Worm (Caenorhabditis elegans): Measurements from ENCODE around the gene F46B6.12.
A peak's percentile ranks its signal among the peaks of the same experiment; 100 is the strongest.

The F46B6.12 gene

DNA sequence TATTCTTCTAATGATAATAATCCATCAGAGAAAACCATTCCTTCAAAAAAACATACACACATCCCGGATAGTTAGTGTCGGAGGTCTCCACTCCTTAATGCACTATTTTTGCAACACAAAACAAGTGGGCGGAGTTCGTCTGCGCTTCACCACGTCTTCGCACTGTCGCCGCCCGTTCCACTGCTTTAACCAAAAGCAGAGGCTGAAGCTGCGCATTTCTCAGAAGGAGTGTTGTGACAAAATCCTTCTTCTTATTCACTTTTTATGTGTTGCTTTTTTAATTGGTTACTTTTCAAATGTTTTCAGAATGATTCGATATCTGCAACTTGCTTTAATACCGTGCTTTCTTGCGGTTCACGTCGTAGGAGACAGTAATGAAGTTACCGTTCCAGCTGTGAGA is 30.7 kb downstream of the F46B6.12 start, which contains the start of gene F58E6.13:
Gene F58E6.13 (plus strand): TSS at position 301 of the 400 bp plus-strand sequence.
- TF ChIP-seq elt-1 (tag; optimal IDR thresholded peaks at IDR 0.05) (no peak), hmg-11 (tag; optimal IDR thresholded peaks at IDR 0.05) (no peak), mml-1 (tag; optimal IDR thresholded peaks at IDR 0.05) (no peak), eor-1 (tag; optimal IDR thresholded peaks at IDR 0.05) (no peak), elt-2 (tag; optimal IDR thresholded peaks at IDR 0.05) (no peak), skn-1 (tag; optimal IDR thresholded peaks at IDR 0.05) (no peak), ztf-4 (tag; optimal IDR thresholded peaks at IDR 0.05) (no peak), jun-1 (tag; optimal IDR thresholded peaks at IDR 0.05) (no peak), ama-1 (optimal IDR thresholded peaks at IDR 0.05) (no peak), lin-39 (tag; optimal IDR thresholded peaks at IDR 0.05) (no peak), R02D3.7 (tag; optimal IDR thresholded peaks at IDR 0.05) (no peak)

- TF ChIP-seq ceh-28 (tag; optimal IDR thresholded peaks at IDR 0.05) (peak; percentile 57), ceh-16 (tag; optimal IDR thresholded peaks at IDR 0.05) (no peak), nhr-23 (tag; optimal IDR thresholded peaks at IDR 0.05) (peak; percentile 65), egl-27 (tag; optimal IDR thresholded peaks at IDR 0.05) (peak; percentile 8), nhr-25 (tag; optimal IDR thresholded peaks at IDR 0.05) (peak; percentile 85), pha-4 (tag; optimal IDR thresholded peaks at IDR 0.05) (no peak)
Observed at ce11 chrV:9740858-9741257, 34.8 kb downstream of the F46B6.12 start, which contains the start of gene sta-2. Gene sta-2 (plus strand): TSS chrV:9741206.

DNA sequence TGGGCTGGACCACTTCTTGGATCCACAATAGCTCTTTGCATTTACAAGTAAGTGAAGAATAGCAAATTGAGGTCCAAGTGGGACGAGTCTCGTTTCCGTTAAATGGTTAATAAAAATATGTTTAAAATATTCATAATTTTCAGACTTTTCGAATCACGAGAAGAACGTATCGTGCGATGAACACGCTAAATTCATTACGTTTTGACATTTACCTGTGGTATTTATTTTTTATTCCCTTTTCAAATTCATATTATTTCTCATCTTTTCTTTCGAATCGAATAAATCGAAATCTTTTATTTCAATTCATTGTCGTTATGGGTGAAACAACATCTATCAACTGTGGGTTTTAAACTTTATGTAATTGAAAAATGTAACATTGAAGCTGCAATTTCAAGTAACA is 36.2 kb downstream of the F46B6.12 start, which contains the start of gene marc-1:
Gene marc-1 (plus strand): TSS at position 301 of the 400 bp plus-strand sequence.
- TF ChIP-seq mdl-1 (tag; optimal IDR thresholded peaks at IDR 0.05) (no peak), nhr-12 (tag; optimal IDR thresholded peaks at IDR 0.05) (no peak), elt-3 (tag; optimal IDR thresholded peaks at IDR 0.05) (no peak), nhr-77 (tag; optimal IDR thresholded peaks at IDR 0.05) (no peak), unc-62 (GFP tag; optimal IDR thresholded peaks at IDR 0.05) (no peak)

ce11 chrV:9738077-9738705 is 37.4 kb downstream of the F46B6.12 start:
- TF ChIP-seq snpc-4 (tag; optimal IDR thresholded peaks at IDR 0.05) (no peak), fkh-10 (GFP tag; optimal IDR thresholded peaks at IDR 0.05) (no peak), aly-2 (tag; optimal IDR thresholded peaks at IDR 0.05) (no peak), unc-39 (tag; optimal IDR thresholded peaks at IDR 0.05) (no peak), ztf-4 (tag; optimal IDR thresholded peaks at IDR 0.05) (no peak), pqm-1 (tag; optimal IDR thresholded peaks at IDR 0.05) (peak; percentile 47), elt-2 (tag; optimal IDR thresholded peaks at IDR 0.05) (peak; percentile 70), fos-1 (tag; optimal IDR thresholded peaks at IDR 0.05) (no peak), pha-4 (tag; optimal IDR thresholded peaks at IDR 0.05) (no peak), nhr-76 (tag; optimal IDR thresholded peaks at IDR 0.05) (no peak)

DNA sequence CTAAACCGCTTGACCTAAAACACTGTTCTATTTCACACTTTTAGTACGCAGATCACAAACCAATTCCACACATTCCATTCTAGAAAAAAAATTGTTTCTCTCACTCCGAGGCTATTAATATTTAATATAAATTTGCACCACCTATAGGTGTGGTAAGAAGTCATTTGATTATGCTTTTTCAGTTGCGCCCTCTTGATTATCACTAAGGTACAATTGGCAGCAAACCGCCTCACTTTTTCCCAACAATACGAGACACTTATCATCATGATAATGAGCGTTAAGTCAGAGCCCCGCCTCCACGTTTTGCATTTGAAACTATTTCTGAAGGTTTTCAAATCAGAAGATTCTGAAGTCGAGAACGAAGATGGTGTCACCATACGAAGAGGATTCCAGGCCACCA is 38.3 kb downstream of the F46B6.12 start, which contains the start of gene aqp-4:
Gene aqp-4 (plus strand): TSS at position 270 of the 400 bp plus-strand sequence.
- peak; percentile 66 for TF ChIP-seq elt-2 (tag; optimal IDR thresholded peaks at IDR 0.05)
- no peak for TF ChIP-seq ceh-9 (tag; optimal IDR thresholded peaks at IDR 0.05)
- no peak for TF ChIP-seq pha-4 (tag; optimal IDR thresholded peaks at IDR 0.05)

DNA sequence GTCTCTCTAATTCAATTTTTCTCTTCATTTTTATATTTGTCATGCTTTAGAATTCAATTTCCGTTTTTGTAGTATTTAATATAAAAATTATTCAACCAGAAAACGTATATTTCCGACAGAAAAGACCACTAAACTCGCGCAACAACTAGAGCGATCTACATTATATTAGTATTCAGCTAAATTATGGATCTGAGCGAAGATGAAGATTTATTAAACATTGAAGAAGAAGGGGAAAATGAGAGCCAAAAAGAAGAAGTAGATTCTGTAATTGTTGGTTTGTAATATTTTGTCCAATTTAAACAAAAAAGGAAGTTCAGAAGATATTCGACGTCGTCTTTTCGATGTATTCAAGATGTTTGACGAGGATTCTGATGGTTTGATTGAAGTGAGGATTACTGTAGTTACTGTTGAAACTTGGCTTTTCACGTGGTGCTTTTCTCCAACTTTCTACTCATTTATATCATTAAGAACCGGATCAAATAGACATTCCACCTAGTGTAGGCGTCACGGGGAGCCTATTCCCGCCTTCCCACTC is 41.6 kb downstream of the F46B6.12 start, which contains the start of gene cal-7:
Gene cal-7 (plus strand): TSS at position 184 of the 535 bp plus-strand sequence.
- no peak for TF ChIP-seq elt-3 (tag; optimal IDR thresholded peaks at IDR 0.05)
- no peak for TF ChIP-seq nhr-12 (tag; optimal IDR thresholded peaks at IDR 0.05)
- TF ChIP-seq daf-12 (tag; optimal IDR thresholded peaks at IDR 0.05): no peak
- TF ChIP-seq fkh-10 (GFP tag; optimal IDR thresholded peaks at IDR 0.05): peak; percentile 1
- TF ChIP-seq sea-2 (GFP tag; optimal IDR thresholded peaks at IDR 0.05): no peak
- no peak for TF ChIP-seq nhr-67 (tag; optimal IDR thresholded peaks at IDR 0.05)
- no peak for TF ChIP-seq nfya-1 (tag; optimal IDR thresholded peaks at IDR 0.05; ENCODE audit: insufficient read depth)
- no peak for TF ChIP-seq snpc-4 (tag; optimal IDR thresholded peaks at IDR 0.05)
- peak; percentile 27 for TF ChIP-seq tbx-2 (tag; optimal IDR thresholded peaks at IDR 0.05)
- peak; percentile 12 for TF ChIP-seq lsy-12 (tag; optimal IDR thresholded peaks at IDR 0.05)
- no peak for TF ChIP-seq zag-1 (tag; optimal IDR thresholded peaks at IDR 0.05)
- no peak for TF ChIP-seq mml-1 (tag; optimal IDR thresholded peaks at IDR 0.05)
- TF ChIP-seq egl-27 (tag; optimal IDR thresholded peaks at IDR 0.05): no peak
- TF ChIP-seq pha-4 (tag; optimal IDR thresholded peaks at IDR 0.05): peak; percentile 1
- TF ChIP-seq ztf-4 (tag; optimal IDR thresholded peaks at IDR 0.05): no peak
- TF ChIP-seq ama-1 (optimal IDR thresholded peaks at IDR 0.05): peak; percentile 46
- no peak for TF ChIP-seq eor-1 (tag; optimal IDR thresholded peaks at IDR 0.05)
- TF ChIP-seq pqm-1 (tag; optimal IDR thresholded peaks at IDR 0.05): no peak
- no peak for TF ChIP-seq egl-5 (tag; optimal IDR thresholded peaks at IDR 0.05)
- TF ChIP-seq nhr-43 (tag; optimal IDR thresholded peaks at IDR 0.05; ENCODE audit: poor library complexity, severe bottlenecking): no peak
- no peak for TF ChIP-seq ztf-11 (tag; optimal IDR thresholded peaks at IDR 0.05)
- peak; percentile 30 for TF ChIP-seq ceh-28 (tag; optimal IDR thresholded peaks at IDR 0.05)

Data from whole organism, L3 larva.